Worm (Caenorhabditis elegans) whole organism, L1 larva: ENCODE measurements around the gene dhs-31.

Source experiments
- blmp-1 ChIP-seq: fragments of 150-350 bp; optimal IDR thresholded peaks from 2 replicates; lab custom pipeline; 2014; ENCODE audit warnings: missing biosample characterization, missing genetic modification characterization
- grh-1 ChIP-seq: fragments of 200-800 bp; sonication (Bioruptor generic); IDR thresholded peaks from 2 replicates; pipeline ENCODE4 v1.3.6; 2022; ENCODE audit warnings: missing genetic modification reagents, missing genetic modification characterization, missing compliant biosample characterization
- nhr-90 ChIP-seq: sonication (generic microtip); optimal IDR thresholded peaks from 2 replicates; lab custom pipeline; 2016; ENCODE audit warnings: mild to moderate bottlenecking, missing genetic modification characterization, missing compliant biosample characterization; ENCODE audit not compliant: poor library complexity
- skn-1 ChIP-seq: fragments of 150-350 bp; optimal IDR thresholded peaks from 2 replicates; lab custom pipeline; 2014; ENCODE audit warnings: missing biosample characterization, missing genetic modification characterization

The dhs-31 gene

ce11 chrIV:9993403-9994132, 47.1 kb downstream of the dhs-31 start:
- TF ChIP-seq grh-1 (GFP tag; lab: Robert Waterston, UW), result no peak
- TF ChIP-seq nhr-90 (tag; lab: Kevin White, UChicago), result no peak
- peak; percentile 33 for TF ChIP-seq skn-1
- TF ChIP-seq blmp-1 (tag; lab: Kevin White, UChicago), result peak; percentile 48
